Worm (Caenorhabditis elegans) whole organism, L1 larva: ENCODE measurements around the gene C06A1.7.

ENCODE experiments used
- C04F5.9 ChIP-seq: sonication (generic microtip); optimal IDR thresholded peaks from 2 replicates; lab custom pipeline; 2016; ENCODE audit warnings: missing genetic modification characterization, missing compliant biosample characterization
- C16A3.4 ChIP-seq: fragments of 150-350 bp; optimal IDR thresholded peaks from 2 replicates; lab custom pipeline; 2014; ENCODE audit warnings: missing biosample characterization, missing genetic modification characterization
- C34B4.2 ChIP-seq: sonication (generic microtip); optimal IDR thresholded peaks from 2 replicates; lab custom pipeline; 2017; ENCODE audit warnings: mild to moderate bottlenecking, missing genetic modification characterization, missing compliant biosample characterization
- aha-1 ChIP-seq: fragments of 150-350 bp; optimal IDR thresholded peaks from 2 replicates; lab custom pipeline; 2014; ENCODE audit warnings: missing biosample characterization, missing genetic modification characterization
- alr-1 ChIP-seq: fragments of 200-800 bp; sonication (Bioruptor generic); optimal IDR thresholded peaks from 2 replicates; lab custom pipeline; 2018; ENCODE audit warnings: borderline replicate concordance, mild to moderate bottlenecking, missing genetic modification characterization, missing compliant biosample characterization
- ceh-82 ChIP-seq, 3 experiments: fragments of 150-350 bp in 1 of 3; sonication (generic microtip) in 2 of 3; optimal IDR thresholded peaks; 2 replicates each; lab custom pipeline; 2014 to 2017; ENCODE audit warnings: missing biosample characterization in 3 of 3, missing genetic modification characterization in 3 of 3
- ceh-88 ChIP-seq: fragments of 200-800 bp; sonication (Bioruptor generic); IDR thresholded peaks from 2 replicates; pipeline ENCODE4 v1.3.6; 2022; ENCODE audit warnings: missing genetic modification characterization, missing compliant biosample characterization
- dsc-1 ChIP-seq: sonication (generic microtip); optimal IDR thresholded peaks from 2 replicates; lab custom pipeline; 2016; ENCODE audit warnings: mild to moderate bottlenecking, missing genetic modification characterization, missing compliant biosample characterization
- efl-1 ChIP-seq, 4 experiments: fragments of 150-350 bp; optimal IDR thresholded peaks in 3 of 4; peaks in 1 of 4; 1 replicate in 1 of 4; 2 replicates in 3 of 4; lab custom pipeline; 2014; ENCODE audit warnings: missing biosample characterization in 2 of 4, missing genetic modification characterization in 2 of 4, missing genetic modification reagents in 2 of 4
- egl-27 ChIP-seq, 2 experiments: fragments of 150-350 bp in 1 of 2; sonication (generic microtip); optimal IDR thresholded peaks; 3 replicates each; lab custom pipeline; 2017 to 2018; ENCODE audit warnings: missing biosample characterization in 2 of 2, missing genetic modification characterization in 2 of 2, missing genetic modification reagents in 2 of 2
- elt-2 ChIP-seq: sonication (generic microtip); optimal IDR thresholded peaks from 2 replicates; lab custom pipeline; 2016; ENCODE audit warnings: missing genetic modification characterization, mild to moderate bottlenecking, inconsistent platforms, missing compliant biosample characterization, missing genetic modification reagents
- fkh-8 ChIP-seq: sonication (generic microtip); optimal IDR thresholded peaks from 2 replicates; lab custom pipeline; 2016; ENCODE audit warnings: mild to moderate bottlenecking, missing genetic modification characterization, missing compliant biosample characterization
- fos-1 ChIP-seq: fragments of 150-350 bp; optimal IDR thresholded peaks from 2 replicates; lab custom pipeline; 2014; ENCODE audit warnings: missing biosample characterization, missing genetic modification characterization
- grh-1 ChIP-seq: fragments of 200-800 bp; sonication (Bioruptor generic); IDR thresholded peaks from 2 replicates; pipeline ENCODE4 v1.3.6; 2022; ENCODE audit warnings: missing genetic modification reagents, missing genetic modification characterization, missing compliant biosample characterization
- lin-35 ChIP-seq, 2 experiments: fragments of 150-350 bp; optimal IDR thresholded peaks; 2 replicates each; lab custom pipeline; 2014; ENCODE audit warnings: missing biosample characterization in 2 of 2, missing genetic modification characterization in 2 of 2, missing genetic modification reagents in 2 of 2
- lin-39 ChIP-seq: fragments of 150-350 bp; optimal IDR thresholded peaks from 2 replicates; lab custom pipeline; 2014; ENCODE audit warnings: missing biosample characterization, missing genetic modification reagents, missing genetic modification characterization
- lir-3 ChIP-seq: sonication (generic microtip); optimal IDR thresholded peaks from 2 replicates; lab custom pipeline; 2016; ENCODE audit warnings: mild to moderate bottlenecking, missing genetic modification characterization, moderate library complexity, missing compliant biosample characterization; ENCODE audit not compliant: poor library complexity
- lsy-2 ChIP-seq, 2 experiments: fragments of 150-350 bp; optimal IDR thresholded peaks; 2 replicates each; lab custom pipeline; 2014; ENCODE audit warnings: missing biosample characterization in 2 of 2, missing genetic modification characterization in 2 of 2
- mep-1 ChIP-seq: fragments of 150-350 bp; optimal IDR thresholded peaks from 2 replicates; lab custom pipeline; 2014; ENCODE audit warnings: missing biosample characterization, missing genetic modification characterization
- nhr-12 ChIP-seq: sonication (generic microtip); optimal IDR thresholded peaks from 2 replicates; lab custom pipeline; 2017; ENCODE audit warnings: missing biosample characterization, missing genetic modification characterization
- nhr-19 ChIP-seq: fragments of 200-800 bp; sonication (Bioruptor generic); conservative IDR thresholded peaks from 2 replicates; pipeline ENCODE4 v1.3.6; 2022; ENCODE audit warnings: missing genetic modification characterization, missing compliant biosample characterization
- nhr-237 ChIP-seq: fragments of 150-350 bp; optimal IDR thresholded peaks from 2 replicates; lab custom pipeline; 2014; ENCODE audit warnings: missing biosample characterization, missing genetic modification characterization
- nhr-47 ChIP-seq: sonication (generic microtip); optimal IDR thresholded peaks from 2 replicates; lab custom pipeline; 2016; ENCODE audit warnings: mild to moderate bottlenecking, missing genetic modification characterization, moderate library complexity, missing compliant biosample characterization
- nhr-85 ChIP-seq: sonication (generic microtip); peaks from one replicate; lab custom pipeline; 2016; ENCODE audit warnings: missing genetic modification characterization, inconsistent platforms, missing compliant biosample characterization
- pag-3 ChIP-seq: sonication (generic microtip); optimal IDR thresholded peaks from 2 replicates; lab custom pipeline; 2017; ENCODE audit warnings: missing genetic modification characterization, mild to moderate bottlenecking, missing compliant biosample characterization, antibody characterized with exemption, borderline replicate concordance; ENCODE audit not compliant: insufficient read depth
- pqm-1 ChIP-seq: sonication (generic microtip); optimal IDR thresholded peaks from 3 replicates; lab custom pipeline; 2017; ENCODE audit warnings: missing biosample characterization, missing genetic modification characterization
- sox-4 ChIP-seq: sonication (generic microtip); optimal IDR thresholded peaks from 2 replicates; lab custom pipeline; 2016; ENCODE audit warnings: missing genetic modification characterization, missing compliant biosample characterization
- swsn-7 ChIP-seq: sonication (generic microtip); optimal IDR thresholded peaks from 2 replicates; lab custom pipeline; 2016; ENCODE audit warnings: missing genetic modification characterization, missing compliant biosample characterization
- tlp-1 ChIP-seq: fragments of 150-350 bp; optimal IDR thresholded peaks from 2 replicates; lab custom pipeline; 2014; ENCODE audit warnings: missing biosample characterization, missing genetic modification characterization
- unc-62 ChIP-seq: fragments of 150-350 bp; optimal IDR thresholded peaks from 2 replicates; lab custom pipeline; 2014; ENCODE audit warnings: missing biosample characterization, missing genetic modification reagents, missing genetic modification characterization
- unc-86 ChIP-seq: sonication (generic microtip); optimal IDR thresholded peaks from 2 replicates; lab custom pipeline; 2016; ENCODE audit warnings: missing genetic modification characterization, missing compliant biosample characterization
- vab-15 ChIP-seq: sonication (generic microtip); optimal IDR thresholded peaks from 2 replicates; lab custom pipeline; 2017; ENCODE audit warnings: missing genotype, mild to moderate bottlenecking, missing genetic modification characterization, missing compliant biosample characterization
- ztf-11 ChIP-seq, 2 experiments: sonication (generic microtip); optimal IDR thresholded peaks; 2 replicates each; lab custom pipeline; 2016 to 2017; ENCODE audit warnings: missing genetic modification characterization in 2 of 2, missing biosample characterization in 1 of 2, missing compliant biosample characterization in 1 of 2

The C06A1.7 gene

DNA sequence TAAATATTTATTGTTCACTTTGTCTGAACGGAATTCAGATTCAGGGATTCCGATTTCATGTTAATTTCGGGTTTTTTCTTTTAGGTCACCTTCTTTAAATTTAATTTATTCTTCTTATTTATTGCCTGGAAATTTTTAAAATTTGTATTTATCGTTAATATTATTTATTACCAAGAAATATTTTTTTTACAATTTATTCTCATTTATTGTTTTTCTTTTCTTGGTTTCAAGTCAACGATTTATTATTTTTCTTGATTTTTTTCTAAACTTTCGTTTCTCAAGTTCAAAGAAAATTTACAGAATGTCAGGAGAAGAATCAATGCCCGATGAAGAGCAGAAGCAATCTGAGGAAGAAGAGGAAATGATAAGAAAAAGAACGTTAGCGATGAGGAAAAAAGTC lies 23.1 kb downstream of the C06A1.7 start, which contains the start of gene crn-3:
Gene crn-3 (plus strand): TSS at position 301 of the 400 bp plus-strand sequence.
- TF ChIP-seq fos-1 (tag; lab: Kevin White, UChicago) = no peak
- no peak for TF ChIP-seq C04F5.9 (tag; lab: Kevin White, UChicago)
- no peak for TF ChIP-seq alr-1 (tag; lab: Kevin White, UChicago)
- no peak for TF ChIP-seq efl-1 (optimal IDR thresholded peaks at IDR 0.05; lab: Kevin White, UChicago)
- TF ChIP-seq efl-1 (GFP tag; optimal IDR thresholded peaks at IDR 0.05 in 1 of 2; lab: Kevin White, UChicago) = no peak
- no peak for TF ChIP-seq ceh-88 (GFP tag; lab: Robert Waterston, UW)
- no peak for TF ChIP-seq dsc-1
- no peak for TF ChIP-seq nhr-85 (tag; lab: Kevin White, UChicago)
- TF ChIP-seq lin-35 (GFP tag; optimal IDR thresholded peaks at IDR 0.05; lab: Kevin White, UChicago) = no peak
- TF ChIP-seq pag-3 = no peak
- TF ChIP-seq nhr-19 (GFP tag; lab: Robert Waterston, UW) = no peak
- TF ChIP-seq nhr-237 (tag; lab: Kevin White, UChicago) = no peak
- no peak for TF ChIP-seq sox-4 (tag; lab: Kevin White, UChicago)
- no peak for TF ChIP-seq grh-1 (GFP tag; lab: Robert Waterston, UW)
- TF ChIP-seq fkh-8 (tag; lab: Kevin White, UChicago) = no peak
- TF ChIP-seq C16A3.4 (tag; lab: Kevin White, UChicago) = no peak
- no peak for TF ChIP-seq ztf-11 (tag; optimal IDR thresholded peaks at IDR 0.05; lab: Kevin White, UChicago)
- no peak for TF ChIP-seq elt-2 (tag; lab: Kevin White, UChicago)
- TF ChIP-seq, all 84 proteins: peak for 0

DNA sequence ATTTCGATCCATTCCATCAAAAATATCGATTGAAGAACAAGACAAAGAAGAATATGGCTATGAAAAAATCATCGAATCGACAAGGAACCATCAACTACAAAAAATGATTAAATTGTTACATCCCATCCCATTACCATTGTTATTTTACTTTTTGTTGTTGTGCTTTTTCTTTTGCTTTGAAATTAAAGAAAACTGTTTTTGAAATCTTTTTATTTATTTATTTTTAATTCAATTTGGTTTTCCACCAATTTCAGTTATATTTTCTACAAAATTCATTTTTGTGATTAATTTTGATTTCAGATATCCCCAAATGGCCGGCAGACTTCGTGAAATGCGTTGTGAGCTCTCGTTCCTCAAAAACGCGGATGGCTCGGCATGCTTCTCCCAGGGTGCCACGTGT lies 27.8 kb downstream of the C06A1.7 start, which contains the start of gene crn-5:
Gene crn-5 (plus strand): TSS at position 301 of the 400 bp plus-strand sequence.
- TF ChIP-seq swsn-7 (tag; lab: Kevin White, UChicago) = no peak
- TF ChIP-seq nhr-47 (tag; lab: Kevin White, UChicago) = no peak
- TF ChIP-seq pqm-1 = no peak

DNA sequence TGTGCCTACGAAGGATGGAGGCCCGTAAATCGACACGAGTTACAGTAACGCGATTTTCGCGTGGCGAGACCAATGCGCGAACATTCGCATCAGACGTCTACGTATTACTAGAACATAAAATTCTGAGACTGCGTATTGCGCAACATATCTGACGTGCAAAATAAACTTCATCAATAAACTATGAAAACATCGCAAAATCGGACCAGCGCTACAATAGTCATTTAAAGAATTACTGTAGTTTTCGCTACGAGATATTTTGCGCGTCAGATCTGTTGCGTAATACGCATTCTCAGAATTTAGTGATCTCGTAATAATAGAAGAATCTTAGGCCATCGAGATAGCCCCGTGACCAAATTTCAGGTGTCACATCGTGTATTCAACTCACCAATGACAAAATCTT lies 29.6 kb downstream of the C06A1.7 start:
- TF ChIP-seq aha-1 (tag; lab: Kevin White, UChicago) = no peak
- TF ChIP-seq pqm-1 = no peak
- TF ChIP-seq vab-15 (tag; lab: Kevin White, UChicago) = no peak
- TF ChIP-seq tlp-1 (tag; lab: Kevin White, UChicago) = no peak
- no peak for TF ChIP-seq lsy-2 (tag; optimal IDR thresholded peaks at IDR 0.05; lab: Kevin White, UChicago)
- TF ChIP-seq lir-3 (tag; lab: Kevin White, UChicago) = no peak
- TF ChIP-seq nhr-47 (tag; lab: Kevin White, UChicago) = no peak
- TF ChIP-seq efl-1 (optimal IDR thresholded peaks at IDR 0.05; lab: Kevin White, UChicago) = no peak
- TF ChIP-seq efl-1 (GFP tag; optimal IDR thresholded peaks at IDR 0.05 in 1 of 2; lab: Kevin White, UChicago) = no peak
- no peak for TF ChIP-seq unc-86 (tag; lab: Kevin White, UChicago)
- TF ChIP-seq C34B4.2 = no peak
- TF ChIP-seq egl-27 (tag; optimal IDR thresholded peaks at IDR 0.05; lab: Kevin White, UChicago) = no peak
- no peak for TF ChIP-seq nhr-12
- no peak for TF ChIP-seq unc-62 (GFP tag; lab: Kevin White, UChicago)
- TF ChIP-seq ceh-82 (tag; optimal IDR thresholded peaks at IDR 0.05; lab: Kevin White, UChicago) = no peak

DNA sequence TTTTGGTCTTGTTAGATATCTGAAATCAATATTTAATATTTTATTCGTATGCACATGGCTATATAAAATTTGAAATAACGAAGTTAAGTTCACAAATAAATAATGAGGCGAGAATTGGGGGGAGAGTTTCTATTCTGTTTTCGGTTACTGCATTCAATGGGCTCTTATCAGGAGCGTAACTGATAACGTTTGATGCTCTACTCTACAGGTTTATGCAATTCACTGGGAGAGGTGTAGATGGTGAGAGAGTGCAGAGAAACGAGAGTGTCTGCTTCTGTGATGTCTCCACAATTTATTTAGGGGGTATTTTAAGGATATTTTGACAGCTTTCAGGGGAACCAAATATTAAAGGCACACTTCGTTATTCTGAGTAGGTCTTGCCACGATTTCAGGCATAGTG lies 30.1 kb downstream of the C06A1.7 start, which contains the start of gene C14A4.6:
Gene C14A4.6 (minus strand): TSS at position 19 of the 400 bp plus-strand sequence.
- TF ChIP-seq elt-2 (tag; lab: Kevin White, UChicago) (peak; percentile 79), lin-35 (GFP tag; optimal IDR thresholded peaks at IDR 0.05; lab: Kevin White, UChicago) (peak in 1 of 2 experiments; percentile 46), mep-1 (tag; lab: Kevin White, UChicago) (no peak), pqm-1 (peak; percentile 34)

DNA sequence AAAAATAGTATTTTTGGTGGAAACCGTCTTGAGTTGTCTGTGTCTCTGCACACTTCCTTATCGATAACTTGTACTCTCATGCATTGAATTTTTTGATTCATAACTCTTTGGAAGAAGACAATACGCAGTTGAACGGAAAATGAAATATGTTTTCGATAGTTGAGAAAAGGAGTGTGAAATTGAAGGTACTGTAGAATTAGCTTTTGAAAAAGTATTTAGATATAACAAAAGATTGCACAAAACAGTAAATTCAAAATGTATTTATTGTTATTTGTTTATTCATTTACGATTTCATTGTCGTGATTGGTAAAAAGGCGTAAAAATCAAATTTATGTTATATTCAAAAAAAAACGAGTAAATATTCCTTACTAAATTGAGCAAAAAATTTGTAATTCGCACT lies 31.8 kb downstream of the C06A1.7 start, which contains the start of gene C14A4.7:
Gene C14A4.7 (minus strand): TSS at position 101 of the 400 bp plus-strand sequence.
- TF ChIP-seq lin-39 (tag; lab: Kevin White, UChicago) = no peak
- TF ChIP-seq elt-2 (tag; lab: Kevin White, UChicago) = peak; percentile 16
